Fruit fly (Drosophila melanogaster): Measurements from ENCODE around the gene par-6.

dm6 chrX:17741019-17741863, 38.1 kb downstream of the par-6 start:
- TF ChIP-seq Dll (optimal IDR thresholded peaks at IDR 0.05) (no peak), usp (GFP tag; optimal IDR thresholded peaks at IDR 0.05) (no peak), pan (optimal IDR thresholded peaks at IDR 0.05) (no peak), psq (optimal IDR thresholded peaks at IDR 0.05) (no peak)

Data from whole organism.